Worm (Caenorhabditis elegans): ENCODE measurements around the gene shk-1.
A peak's percentile ranks its signal among the peaks of the same experiment; 100 is the strongest.

The shk-1 gene

ce11 chrII:9713083-9713482 lies 44.9 kb upstream of the shk-1 start (continued):
- TF ChIP-seq snpc-1.3 (tag; optimal IDR thresholded peaks at IDR 0.05; ENCODE audit: insufficient read depth) (peak; percentile 33), snpc-4 (GFP tag; optimal IDR thresholded peaks at IDR 0.05) (peak; percentile 7), snpc-4 (tag; optimal IDR thresholded peaks at IDR 0.05) (peak in 2 of 4 experiments; percentile 19 to 46), D2030.7 (GFP tag; IDR thresholded peaks at IDR 0.05) (peak; percentile 59), atf-7 (tag; optimal IDR thresholded peaks at IDR 0.05) (no peak), K12H6.12 (tag; optimal IDR thresholded peaks at IDR 0.05) (no peak)

DNA sequence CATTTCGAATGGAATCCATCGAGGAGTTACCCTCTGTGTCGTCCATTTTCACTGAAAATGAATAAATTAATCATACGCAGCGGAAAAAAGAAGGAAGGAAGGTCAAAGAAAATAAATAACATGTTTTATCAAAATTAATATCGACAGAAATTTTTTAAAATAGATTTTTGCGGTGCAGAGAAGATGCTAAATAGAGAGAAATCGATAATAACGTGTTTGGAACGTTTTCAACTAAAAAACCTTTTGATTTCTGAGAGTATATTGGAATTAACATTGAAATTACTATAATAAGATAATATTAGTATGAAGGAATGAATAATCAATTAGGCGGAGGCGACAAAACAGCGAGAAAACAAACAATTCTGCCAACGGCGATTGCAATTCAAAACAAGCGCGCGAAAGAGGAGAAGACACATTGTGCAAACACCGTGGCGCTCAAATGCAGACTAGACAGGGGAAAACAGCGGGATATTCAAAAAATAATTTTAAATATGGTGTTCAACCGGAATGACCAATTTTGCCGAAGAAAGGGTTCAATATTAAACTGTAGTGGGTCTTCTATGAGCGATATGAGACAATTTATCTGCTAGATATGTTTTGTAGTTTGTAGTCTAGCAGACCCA lies 41.5 kb upstream of the shk-1 start, which contains the start of gene wee-1.3:
TSS of gene wee-1.3 (minus strand) at position 51 of the 623 bp plus-strand sequence.
- TF ChIP-seq C17E4.6 (GFP tag; IDR thresholded peaks at IDR 0.05) = no peak
- no peak for TF ChIP-seq F37B4.10 (GFP tag; IDR thresholded peaks at IDR 0.05)
- no peak for TF ChIP-seq die-1 (tag; optimal IDR thresholded peaks at IDR 0.05)
- TF ChIP-seq F39B2.1 (GFP tag; IDR thresholded peaks at IDR 0.05) = no peak
- TF ChIP-seq ccch-3 (GFP tag; optimal IDR thresholded peaks at IDR 0.05) = no peak
- peak; percentile 20 to 95 (median 70) for TF ChIP-seq lin-35 (GFP tag; optimal IDR thresholded peaks at IDR 0.05)
- no peak for TF ChIP-seq Y67H2A.10 (GFP tag; conservative IDR thresholded peaks at IDR 0.05)
- TF ChIP-seq K11D2.4 (GFP tag; IDR thresholded peaks at IDR 0.05) = no peak
- peak; percentile 44; the same call in 1 of the 2 replicates for TF ChIP-seq nfyb-1 (GFP tag; IDR thresholded peaks at IDR 0.05)
- no peak for TF ChIP-seq ztf-26 (tag; optimal IDR thresholded peaks at IDR 0.05)
- no peak for TF ChIP-seq zfh-2 (GFP tag; conservative IDR thresholded peaks at IDR 0.05)
- TF ChIP-seq ceh-91 (GFP tag; IDR thresholded peaks at IDR 0.05) = peak; percentile 48; the same call in 1 of the 2 replicates
- peak; percentile 70; the same call in 1 of the 2 replicates for TF ChIP-seq attf-3 (GFP tag; conservative IDR thresholded peaks at IDR 0.05)
- no peak for TF ChIP-seq akir-1 (GFP tag; optimal IDR thresholded peaks at IDR 0.05)
- TF ChIP-seq B0035.1 (tag; optimal IDR thresholded peaks at IDR 0.05) = no peak
- TF ChIP-seq D2030.7 (GFP tag; IDR thresholded peaks at IDR 0.05) = 0 out of 2 replicates have a peak, but pooled peaks have one; percentile 33
- no peak for TF ChIP-seq nhr-27 (tag; optimal IDR thresholded peaks at IDR 0.05)
- TF ChIP-seq xnd-1 (tag; optimal IDR thresholded peaks at IDR 0.05) = peak; percentile 19
- TF ChIP-seq T07F8.4 (tag; optimal IDR thresholded peaks at IDR 0.05) = no peak
- peak; percentile 55; the same call in 1 of the 2 replicates for TF ChIP-seq pbrm-1 (GFP tag; IDR thresholded peaks at IDR 0.05)
- no peak for TF ChIP-seq zim-3 (tag; optimal IDR thresholded peaks at IDR 0.05)
- no peak for TF ChIP-seq snpc-4 (GFP tag; optimal IDR thresholded peaks at IDR 0.05)
- peak in 3 of 4 experiments; percentile 8 to 46 (median 45) for TF ChIP-seq snpc-4 (tag; optimal IDR thresholded peaks at IDR 0.05)
- no peak for TF ChIP-seq lsy-27 (tag; optimal IDR thresholded peaks at IDR 0.05; ENCODE audit: borderline replicate concordance, insufficient read depth)
- TF ChIP-seq ceh-27 (GFP tag; optimal IDR thresholded peaks at IDR 0.05) = peak; percentile 48
- TF ChIP-seq gei-17 (GFP tag; optimal IDR thresholded peaks at IDR 0.05) = no peak
- peak; percentile 98 for TF ChIP-seq lin-54 (GFP tag; optimal IDR thresholded peaks at IDR 0.05)
- no peak for TF ChIP-seq Y95B8A.8 (GFP tag; IDR thresholded peaks at IDR 0.05)
- peak; percentile 6 for TF ChIP-seq athp-1 (tag; optimal IDR thresholded peaks at IDR 0.05)
- no peak for TF ChIP-seq chd-7 (tag; optimal IDR thresholded peaks at IDR 0.05)
- peak; percentile 9 for TF ChIP-seq nhr-80 (tag; optimal IDR thresholded peaks at IDR 0.05)
- peak; percentile 37; the same call in 1 of the 2 replicates for TF ChIP-seq B0336.3 (GFP tag; IDR thresholded peaks at IDR 0.05)
- TF ChIP-seq madf-6 (GFP tag; IDR thresholded peaks at IDR 0.05) = peak; percentile 78
- TF ChIP-seq unc-130 (GFP tag; optimal IDR thresholded peaks at IDR 0.05) = peak; percentile 48
- TF ChIP-seq hmg-1.2 (GFP tag; IDR thresholded peaks at IDR 0.05) = peak; percentile 65
- TF ChIP-seq dox-1 (GFP tag; IDR thresholded peaks at IDR 0.05) = peak; percentile 65
- TF ChIP-seq ztf-18 (tag; optimal IDR thresholded peaks at IDR 0.05) = no peak
- no peak for TF ChIP-seq ceh-79 (tag; optimal IDR thresholded peaks at IDR 0.05)
- TF ChIP-seq F52B5.7 (tag; optimal IDR thresholded peaks at IDR 0.05) = no peak
- no peak for TF ChIP-seq lag-1 (GFP tag; IDR thresholded peaks at IDR 0.05)
- peak; percentile 56 for TF ChIP-seq ekl-4 (GFP tag; IDR thresholded peaks at IDR 0.05)
- TF ChIP-seq hlh-26 (GFP tag; conservative IDR thresholded peaks at IDR 0.05) = no peak
- no peak for TF ChIP-seq unc-62 (GFP tag; optimal IDR thresholded peaks at IDR 0.05)
